Worm (Caenorhabditis elegans) whole organism, L4 larva: Measurements from ENCODE around the gene rab-39.

Experiments used
- dmd-6 ChIP-seq: fragments of 200-800 bp; sonication (Bioruptor generic); IDR thresholded peaks from 2 replicates; pipeline ENCODE4 v1.3.6; 2022; ENCODE audit warnings: missing genetic modification reagents, missing genetic modification characterization, missing compliant biosample characterization
- hlh-30 ChIP-seq: sonication (generic microtip); optimal IDR thresholded peaks from 2 replicates; lab custom pipeline; 2017; ENCODE audit warnings: antibody characterized with exemption, mild to moderate bottlenecking, missing genetic modification characterization, missing compliant biosample characterization; ENCODE audit not compliant: insufficient read depth
- lir-3 ChIP-seq: sonication (generic microtip); optimal IDR thresholded peaks from 2 replicates; lab custom pipeline; 2016; ENCODE audit warnings: mild to moderate bottlenecking, missing genetic modification characterization, missing compliant biosample characterization
- pha-4 ChIP-seq, 2 experiments: fragments of 150-350 bp in 1 of 2; fragments of 200-800 bp in 1 of 2; sonication (Bioruptor generic) in 1 of 2; IDR thresholded peaks in 1 of 2; optimal IDR thresholded peaks in 1 of 2; 2 replicates each; pipeline versions ENCODE4 v1.3.6 to Lab custom; 2014 to 2022; ENCODE audit warnings: missing genetic modification characterization in 2 of 2, missing genetic modification reagents in 2 of 2, missing biosample characterization in 1 of 2, missing compliant biosample characterization in 1 of 2
- ztf-11 ChIP-seq: fragments of 150-350 bp; optimal IDR thresholded peaks from 2 replicates; lab custom pipeline; 2014; ENCODE audit warnings: missing biosample characterization, missing genetic modification characterization

DNA sequence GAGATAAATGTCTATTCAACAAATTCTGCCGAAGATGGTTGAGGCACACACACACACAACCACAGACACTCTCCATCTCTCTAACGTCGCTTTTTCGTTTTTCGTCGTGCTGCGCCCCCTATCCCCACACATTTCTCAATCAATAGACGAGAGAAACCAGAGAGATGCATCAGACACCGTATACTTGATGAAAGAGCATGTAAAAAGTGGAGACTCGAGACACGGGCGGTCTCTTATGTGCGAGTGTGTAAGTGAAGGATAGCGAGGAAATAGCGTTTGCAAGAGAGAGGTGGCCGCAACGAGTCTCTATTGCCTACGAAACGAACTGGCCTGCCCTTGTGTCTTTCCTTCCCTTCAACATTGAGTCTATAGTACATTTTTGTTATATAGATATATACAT, 39.9 kb downstream of the rab-39 start:
- TF ChIP-seq lir-3 (tag; lab: Kevin White, UChicago) = peak; percentile 31
- no peak for TF ChIP-seq ztf-11 (tag; lab: Kevin White, UChicago)
- TF ChIP-seq pha-4 (GFP tag; IDR thresholded peaks at IDR 0.05; lab: Robert Waterston, UW) = peak; percentile 57
- TF ChIP-seq pha-4 (tag; optimal IDR thresholded peaks at IDR 0.05; lab: Kevin White, UChicago) = peak; percentile 93
- TF ChIP-seq hlh-30 (tag; lab: Kevin White, UChicago) = peak; percentile 94
- TF ChIP-seq dmd-6 (GFP tag; lab: Robert Waterston, UW) = peak; percentile 91
